Fruit fly (Drosophila melanogaster): ENCODE data around the gene Vps45.

Gene Vps45

dm6 chr3R:9613124-9613523 is 49.4 kb downstream of the Vps45 start (continued):
- no peak for TF ChIP-seq nerfin-2 (GFP tag; IDR thresholded peaks at IDR 0.05; ENCODE audit: partially characterized antibody)
- peak; percentile 61 for TF ChIP-seq E2f1 (GFP tag; IDR thresholded peaks at IDR 0.05)
- TF ChIP-seq h (optimal IDR thresholded peaks at IDR 0.05): no peak
- peak; percentile 58 for TF ChIP-seq Hmr (GFP tag; optimal IDR thresholded peaks at IDR 0.05)
- TF ChIP-seq slp2 (GFP tag; optimal IDR thresholded peaks at IDR 0.05): peak; percentile 12
- TF ChIP-seq CG42726 (GFP tag; IDR thresholded peaks at IDR 0.05; ENCODE audit: partially characterized antibody): no peak
- peak; percentile 70 for TF ChIP-seq Xbp1 (GFP tag; optimal IDR thresholded peaks at IDR 0.05)
- peak; percentile 30 for TF ChIP-seq Myb (GFP tag; optimal IDR thresholded peaks at IDR 0.05)
- TF ChIP-seq en (GFP tag; optimal IDR thresholded peaks at IDR 0.05): no peak
- no peak for TF ChIP-seq Eip74EF (GFP tag; optimal IDR thresholded peaks at IDR 0.05)
- TF ChIP-seq CG4328 (GFP tag; optimal IDR thresholded peaks at IDR 0.05): no peak
- TF ChIP-seq Oli (tag; optimal IDR thresholded peaks at IDR 0.05): peak; percentile 63
- no peak for TF ChIP-seq inv (GFP tag; IDR thresholded peaks at IDR 0.05; ENCODE audit: partially characterized antibody)
- TF ChIP-seq CG12744 (GFP tag; optimal IDR thresholded peaks at IDR 0.05): peak; percentile 12
- TF ChIP-seq insv (GFP tag; optimal IDR thresholded peaks at IDR 0.05): no peak
- TF ChIP-seq tap (tag; optimal IDR thresholded peaks at IDR 0.05): peak; percentile 20
- 0 out of 3 replicates have a peak, but pooled peaks have one; percentile 25 for TF ChIP-seq CG34422 (GFP tag; IDR thresholded peaks at IDR 0.05)
- peak; percentile 67 for TF ChIP-seq mam (GFP tag; optimal IDR thresholded peaks at IDR 0.05)
- TF ChIP-seq CG8944 (GFP tag; optimal IDR thresholded peaks at IDR 0.05): peak; percentile 60
- TF ChIP-seq usp (GFP tag; optimal IDR thresholded peaks at IDR 0.05): no peak
- TF ChIP-seq HLH4C (GFP tag; IDR thresholded peaks at IDR 0.05; ENCODE audit: partially characterized antibody): no peak
- peak; percentile 48; the same call in 1 of the 3 replicates for TF ChIP-seq CG17361 (GFP tag; IDR thresholded peaks at IDR 0.05)
- peak; percentile 47 for TF ChIP-seq Chrac-16 (GFP tag; optimal IDR thresholded peaks at IDR 0.05)
- TF ChIP-seq Max (GFP tag; optimal IDR thresholded peaks at IDR 0.05): peak; percentile 46
- TF ChIP-seq CG17912 (GFP tag; optimal IDR thresholded peaks at IDR 0.05): no peak
- TF ChIP-seq pzg (GFP tag; optimal IDR thresholded peaks at IDR 0.05): no peak
- TF ChIP-seq fu2 (GFP tag; optimal IDR thresholded peaks at IDR 0.05): no peak
- no peak for TF ChIP-seq sqz (GFP tag; optimal IDR thresholded peaks at IDR 0.05)

All from whole organism, embryonic.